Worm (Caenorhabditis elegans) whole organism, early embryonic: ENCODE data around the gene B0395.3.

ENCODE experiments used
- B0310.2 ChIP-seq: sonication (generic microtip); optimal IDR thresholded peaks from 2 replicates; lab custom pipeline; 2016; ENCODE audit warnings: mild to moderate bottlenecking, missing genetic modification characterization, missing compliant biosample characterization
- F13C5.2 ChIP-seq: sonication (generic microtip); optimal IDR thresholded peaks from 2 replicates; lab custom pipeline; 2017; ENCODE audit warnings: mild to moderate bottlenecking, missing genetic modification characterization, inconsistent platforms, missing compliant biosample characterization
- aly-1 ChIP-seq: sonication (generic microtip); optimal IDR thresholded peaks from 2 replicates; lab custom pipeline; 2016; ENCODE audit warnings: missing genetic modification characterization, missing compliant biosample characterization
- ama-1 ChIP-seq: fragments of 150-350 bp; optimal IDR thresholded peaks from 2 replicates; lab custom pipeline; 2014
- ceh-13 ChIP-seq: fragments of 200-800 bp; sonication (Bioruptor generic); optimal IDR thresholded peaks from 2 replicates; lab custom pipeline; 2018; ENCODE audit warnings: mild to moderate bottlenecking, missing genetic modification characterization, missing compliant biosample characterization
- ceh-36 ChIP-seq: sonication (generic microtip); optimal IDR thresholded peaks from 2 replicates; lab custom pipeline; 2016; ENCODE audit warnings: missing genetic modification characterization, inconsistent platforms, missing compliant biosample characterization
- ets-7 ChIP-seq: sonication (generic microtip); optimal IDR thresholded peaks from 2 replicates; lab custom pipeline; 2016; ENCODE audit warnings: missing genotype, missing genetic modification characterization, missing compliant biosample characterization
- flt-1 ChIP-seq: fragments of 200-800 bp; sonication (Bioruptor generic); IDR thresholded peaks from 2 replicates; pipeline ENCODE4 v1.3.6; 2022; ENCODE audit warnings: missing genetic modification characterization, missing compliant biosample characterization
- hmbx-1 ChIP-seq: sonication (generic microtip); optimal IDR thresholded peaks from 2 replicates; lab custom pipeline; 2016; ENCODE audit warnings: mild to moderate bottlenecking, missing genetic modification characterization, missing compliant biosample characterization
- hmg-4 ChIP-seq: fragments of 200-800 bp; sonication (Bioruptor generic); optimal IDR thresholded peaks from 2 replicates; lab custom pipeline; 2018; ENCODE audit warnings: mild to moderate bottlenecking, missing genetic modification characterization, missing compliant biosample characterization
- hnd-1 ChIP-seq: sonication (generic microtip); optimal IDR thresholded peaks from 2 replicates; lab custom pipeline; 2016; ENCODE audit warnings: missing genetic modification characterization, missing compliant biosample characterization
- pes-1 ChIP-seq: fragments of 200-800 bp; sonication (Bioruptor generic); IDR thresholded peaks from 2 replicates; pipeline ENCODE4 v1.3.6; 2022; ENCODE audit warnings: missing genetic modification reagents, missing genetic modification characterization, missing compliant biosample characterization
- scrt-1 ChIP-seq: fragments of 200-800 bp; sonication (Bioruptor generic); IDR thresholded peaks from 2 replicates; pipeline ENCODE4 v1.3.6; 2022; ENCODE audit warnings: missing genetic modification characterization, missing compliant biosample characterization
- sea-1 ChIP-seq: fragments of 200-800 bp; sonication (Bioruptor generic); conservative IDR thresholded peaks from 2 replicates; pipeline ENCODE4 v1.3.6; 2022; ENCODE audit warnings: missing genetic modification characterization, missing compliant biosample characterization
- tbx-11 ChIP-seq: fragments of 200-800 bp; sonication (Bioruptor generic); IDR thresholded peaks from 2 replicates; pipeline ENCODE4 v1.3.6; 2022; ENCODE audit warnings: missing genetic modification characterization, missing compliant biosample characterization
- tbx-37 ChIP-seq: fragments of 200-800 bp; sonication (Bioruptor generic); conservative IDR thresholded peaks from 2 replicates; pipeline ENCODE4 v1.3.6; 2022; ENCODE audit warnings: missing genetic modification reagents, missing genetic modification characterization, missing compliant biosample characterization
- tra-4 ChIP-seq: sonication (generic microtip); optimal IDR thresholded peaks from 2 replicates; lab custom pipeline; 2017; ENCODE audit warnings: missing genetic modification characterization, missing compliant biosample characterization

The B0395.3 gene

ce11 chrX:16044325-16044724 lies 4.3 kb upstream of the B0395.3 start:
- TF ChIP-seq tra-4 (tag; lab: Kevin White, UChicago) (no peak), ceh-36 (tag; lab: Kevin White, UChicago) (no peak), tbx-37 (GFP tag; lab: Robert Waterston, UW) (no peak), ceh-13 (GFP tag; lab: Kevin White, UChicago) (no peak), flt-1 (GFP tag; lab: Robert Waterston, UW) (no peak), hmbx-1 (tag; lab: Kevin White, UChicago) (no peak), sea-1 (no peak), hmg-4 (no peak), B0310.2 (tag; lab: Kevin White, UChicago) (no peak)

ce11 chrX:16042480-16042879 lies 2.4 kb upstream of the B0395.3 start:
- TF ChIP-seq tra-4 (tag; lab: Kevin White, UChicago) (no peak), hmg-4 (no peak), hmbx-1 (tag; lab: Kevin White, UChicago) (no peak), sea-1 (no peak), pes-1 (GFP tag; lab: Robert Waterston, UW) (no peak), B0310.2 (tag; lab: Kevin White, UChicago) (no peak), hnd-1 (tag; lab: Kevin White, UChicago) (no peak)

ce11 chrX:16041808-16042207 lies 1.8 kb upstream of the B0395.3 start:
- TF ChIP-seq hmg-4 (no peak), hnd-1 (tag; lab: Kevin White, UChicago) (no peak), F13C5.2 (no peak), tbx-37 (GFP tag; lab: Robert Waterston, UW) (no peak), ets-7 (tag; lab: Kevin White, UChicago) (no peak), tbx-11 (GFP tag; lab: Robert Waterston, UW) (no peak), ama-1 (lab: Kevin White, UChicago) (no peak), tra-4 (tag; lab: Kevin White, UChicago) (no peak)

ce11 chrX:16039173-16039572 lies 884 bp downstream of the B0395.3 start:
- no peak for TF ChIP-seq B0310.2 (tag; lab: Kevin White, UChicago)
- no peak for TF ChIP-seq ceh-36 (tag; lab: Kevin White, UChicago)
- no peak for TF ChIP-seq hmg-4
- TF ChIP-seq ceh-13 (GFP tag; lab: Kevin White, UChicago), result no peak
- TF ChIP-seq ama-1 (lab: Kevin White, UChicago), result no peak
- no peak for TF ChIP-seq F13C5.2
- no peak for TF ChIP-seq tra-4 (tag; lab: Kevin White, UChicago)
- no peak for TF ChIP-seq tbx-11 (GFP tag; lab: Robert Waterston, UW)
- no peak for TF ChIP-seq ets-7 (tag; lab: Kevin White, UChicago)
- TF ChIP-seq sea-1, result no peak
- no peak for TF ChIP-seq hnd-1 (tag; lab: Kevin White, UChicago)
- TF ChIP-seq scrt-1 (GFP tag; lab: Robert Waterston, UW), result no peak
- TF ChIP-seq hmbx-1 (tag; lab: Kevin White, UChicago), result no peak
- TF ChIP-seq pes-1 (GFP tag; lab: Robert Waterston, UW), result no peak
- TF ChIP-seq aly-1 (tag; lab: Kevin White, UChicago), result no peak
- TF ChIP-seq flt-1 (GFP tag; lab: Robert Waterston, UW), result no peak
- TF ChIP-seq tbx-37 (GFP tag; lab: Robert Waterston, UW), result no peak

ce11 chrX:16030506-16030905 lies 9.6 kb downstream of the B0395.3 start, which contains the start of gene mboa-1:
Gene mboa-1 (plus strand): TSS chrX:16030806.
- TF ChIP-seq aly-1 (tag; lab: Kevin White, UChicago) (no peak), sea-1 (no peak), hmg-4 (no peak), B0310.2 (tag; lab: Kevin White, UChicago) (no peak), ama-1 (lab: Kevin White, UChicago) (no peak), ceh-36 (tag; lab: Kevin White, UChicago) (no peak), flt-1 (GFP tag; lab: Robert Waterston, UW) (no peak), pes-1 (GFP tag; lab: Robert Waterston, UW) (no peak)

- no peak for TF ChIP-seq tra-4 (tag; lab: Kevin White, UChicago)
- TF ChIP-seq ceh-13 (GFP tag; lab: Kevin White, UChicago), result no peak
- no peak for TF ChIP-seq B0310.2 (tag; lab: Kevin White, UChicago)
- no peak for TF ChIP-seq ceh-36 (tag; lab: Kevin White, UChicago)
- TF ChIP-seq tbx-37 (GFP tag; lab: Robert Waterston, UW), result no peak
- no peak for TF ChIP-seq tbx-11 (GFP tag; lab: Robert Waterston, UW)
- no peak for TF ChIP-seq hnd-1 (tag; lab: Kevin White, UChicago)
- TF ChIP-seq flt-1 (GFP tag; lab: Robert Waterston, UW), result no peak
- TF ChIP-seq F13C5.2, result no peak
Measured at ce11 chrX:16028980-16029379, 11.1 kb downstream of the B0395.3 start.

ce11 chrX:16024558-16024957 lies 15.5 kb downstream of the B0395.3 start:
- no peak for TF ChIP-seq tra-4 (tag; lab: Kevin White, UChicago)
- TF ChIP-seq ceh-13 (GFP tag; lab: Kevin White, UChicago), result no peak
- no peak for TF ChIP-seq tbx-37 (GFP tag; lab: Robert Waterston, UW)
- TF ChIP-seq scrt-1 (GFP tag; lab: Robert Waterston, UW), result peak; percentile 54
- TF ChIP-seq flt-1 (GFP tag; lab: Robert Waterston, UW), result no peak
- TF ChIP-seq hnd-1 (tag; lab: Kevin White, UChicago), result no peak

ce11 chrX:16016796-16017195 lies 23.3 kb downstream of the B0395.3 start, which contains the start of the genes VB0395L.1 and nhx-1:
Gene VB0395L.1 (minus strand): TSS chrX:16016981.
Gene nhx-1 (plus strand): TSS chrX:16017121.
- TF ChIP-seq pes-1 (GFP tag; lab: Robert Waterston, UW) (no peak), ceh-13 (GFP tag; lab: Kevin White, UChicago) (no peak), tra-4 (tag; lab: Kevin White, UChicago) (no peak), ceh-36 (tag; lab: Kevin White, UChicago) (no peak), hmbx-1 (tag; lab: Kevin White, UChicago) (no peak), sea-1 (no peak), scrt-1 (GFP tag; lab: Robert Waterston, UW) (no peak), tbx-11 (GFP tag; lab: Robert Waterston, UW) (no peak), aly-1 (tag; lab: Kevin White, UChicago) (no peak), hmg-4 (no peak), tbx-37 (GFP tag; lab: Robert Waterston, UW) (no peak), flt-1 (GFP tag; lab: Robert Waterston, UW) (no peak), hnd-1 (tag; lab: Kevin White, UChicago) (no peak), ama-1 (lab: Kevin White, UChicago) (no peak), B0310.2 (tag; lab: Kevin White, UChicago) (no peak), ets-7 (tag; lab: Kevin White, UChicago) (no peak), F13C5.2 (no peak)
